Worm (Caenorhabditis elegans): Measurements from ENCODE around the gene unc-68.

The unc-68 gene

ce11 chrV:6881038-6881437 is 47.8 kb downstream of the unc-68 start, which contains the start of gene unc-70:
Gene unc-70 (plus strand): TSS chrV:6881338.
- TF ChIP-seq ztf-3 (GFP tag; optimal IDR thresholded peaks at IDR 0.05): no peak
- TF ChIP-seq athp-1 (tag; optimal IDR thresholded peaks at IDR 0.05): no peak
- TF ChIP-seq snpc-1.3 (tag; optimal IDR thresholded peaks at IDR 0.05; ENCODE audit: insufficient read depth): no peak
- TF ChIP-seq nhr-179 (tag; optimal IDR thresholded peaks at IDR 0.05): no peak
- TF ChIP-seq ztf-26 (tag; optimal IDR thresholded peaks at IDR 0.05): no peak

ce11 chrV:6880623-6881022 is 48.2 kb downstream of the unc-68 start:
- no peak for TF ChIP-seq T07F8.4 (tag; optimal IDR thresholded peaks at IDR 0.05)
- TF ChIP-seq Y79H2A.3 (GFP tag; conservative IDR thresholded peaks at IDR 0.05): no peak
- TF ChIP-seq B0261.1 (tag; optimal IDR thresholded peaks at IDR 0.05): no peak
- no peak for TF ChIP-seq egl-44 (GFP tag; IDR thresholded peaks at IDR 0.05)
- no peak for TF ChIP-seq bed-1 (GFP tag; IDR thresholded peaks at IDR 0.05)
- no peak for TF ChIP-seq nhr-179 (tag; optimal IDR thresholded peaks at IDR 0.05)
- no peak for TF ChIP-seq ccch-3 (GFP tag; optimal IDR thresholded peaks at IDR 0.05)
- TF ChIP-seq F49E8.2 (tag; optimal IDR thresholded peaks at IDR 0.05; ENCODE audit: insufficient read depth): no peak
- no peak for TF ChIP-seq egl-18 (GFP tag; IDR thresholded peaks at IDR 0.05)
- no peak for TF ChIP-seq B0035.1 (tag; optimal IDR thresholded peaks at IDR 0.05)
- TF ChIP-seq unc-62 (GFP tag; optimal IDR thresholded peaks at IDR 0.05): no peak
- TF ChIP-seq sdz-38 (tag; optimal IDR thresholded peaks at IDR 0.05): no peak
- TF ChIP-seq tbx-9 (tag; optimal IDR thresholded peaks at IDR 0.05; ENCODE audit: borderline replicate concordance): no peak
- peak; percentile 11 for TF ChIP-seq K12H6.12 (tag; optimal IDR thresholded peaks at IDR 0.05)
- peak; percentile 19; the same call in 1 of the 2 replicates for TF ChIP-seq hmg-1.2 (GFP tag; IDR thresholded peaks at IDR 0.05)
- TF ChIP-seq C06A6.2 (GFP tag; conservative IDR thresholded peaks at IDR 0.05): no peak
- no peak for TF ChIP-seq madf-6 (GFP tag; IDR thresholded peaks at IDR 0.05)
- no peak for TF ChIP-seq Y53G8AR.9 (GFP tag; conservative IDR thresholded peaks at IDR 0.05)
- no peak for TF ChIP-seq hmg-20 (GFP tag; IDR thresholded peaks at IDR 0.05)
- TF ChIP-seq ekl-4 (GFP tag; IDR thresholded peaks at IDR 0.05): peak; percentile 23; the same call in 1 of the 2 replicates
- TF ChIP-seq F57C9.4 (tag; optimal IDR thresholded peaks at IDR 0.05): no peak
- TF ChIP-seq D2030.7 (GFP tag; IDR thresholded peaks at IDR 0.05): no peak
- TF ChIP-seq rpc-1 (optimal IDR thresholded peaks at IDR 0.05): no peak
- TF ChIP-seq rpc-1 (tag; optimal IDR thresholded peaks at IDR 0.05): no peak
- no peak for TF ChIP-seq ztf-22 (GFP tag; optimal IDR thresholded peaks at IDR 0.05)
- 0 out of 2 replicates have a peak, but pooled peaks have one; percentile 18 for TF ChIP-seq F37B4.10 (GFP tag; IDR thresholded peaks at IDR 0.05)
- no peak for TF ChIP-seq lin-54 (GFP tag; optimal IDR thresholded peaks at IDR 0.05)
- TF ChIP-seq nhr-90 (tag; optimal IDR thresholded peaks at IDR 0.05): no peak
- no peak for TF ChIP-seq aptf-3 (GFP tag; IDR thresholded peaks at IDR 0.05)
- TF ChIP-seq F39B2.1 (GFP tag; IDR thresholded peaks at IDR 0.05): no peak
- TF ChIP-seq attf-6 (GFP tag; IDR thresholded peaks at IDR 0.05): no peak
- TF ChIP-seq Y56A3A.18 (GFP tag; IDR thresholded peaks at IDR 0.05): no peak
- no peak for TF ChIP-seq Y67H2A.10 (GFP tag; conservative IDR thresholded peaks at IDR 0.05)
- TF ChIP-seq K11D2.4 (GFP tag; IDR thresholded peaks at IDR 0.05): no peak
- peak; percentile 82 for TF ChIP-seq zfh-2 (GFP tag; conservative IDR thresholded peaks at IDR 0.05)
- TF ChIP-seq dox-1 (GFP tag; IDR thresholded peaks at IDR 0.05): 0 out of 2 replicates have a peak, but pooled peaks have one; percentile 6
- no peak for TF ChIP-seq lsy-27 (tag; optimal IDR thresholded peaks at IDR 0.05; ENCODE audit: borderline replicate concordance, insufficient read depth)
- TF ChIP-seq tlf-1 (GFP tag; optimal IDR thresholded peaks at IDR 0.05): no peak
- TF ChIP-seq lir-1 (GFP tag; conservative IDR thresholded peaks at IDR 0.05): no peak
- no peak for TF ChIP-seq snpc-1.3 (tag; optimal IDR thresholded peaks at IDR 0.05; ENCODE audit: insufficient read depth)
- no peak for TF ChIP-seq ztf-28 (GFP tag; IDR thresholded peaks at IDR 0.05)
- no peak for TF ChIP-seq cebp-2 (GFP tag; IDR thresholded peaks at IDR 0.05)
- TF ChIP-seq ceh-27 (GFP tag; optimal IDR thresholded peaks at IDR 0.05): peak; percentile 66
- TF ChIP-seq ceh-79 (tag; optimal IDR thresholded peaks at IDR 0.05): peak; percentile 9
- TF ChIP-seq ztf-25 (GFP tag; IDR thresholded peaks at IDR 0.05): no peak
